Fruit fly (Drosophila melanogaster): ENCODE results near the gene chas.
A peak's percentile ranks its signal among the peaks of the same experiment; 100 is the strongest.

Gene chas

dm6 chrX:17624983-17625401 is 73.5 kb downstream of the chas start (continued):
- TF ChIP-seq Myb (GFP tag; optimal IDR thresholded peaks at IDR 0.05) (peak; percentile 64), B-H2 (GFP tag; optimal IDR thresholded peaks at IDR 0.05) (peak; percentile 57), z (GFP tag; IDR thresholded peaks at IDR 0.05) (no peak), Ada2b (GFP tag; IDR thresholded peaks at IDR 0.05) (peak; percentile 78), pb (GFP tag; optimal IDR thresholded peaks at IDR 0.05) (peak; percentile 88), ham (GFP tag; IDR thresholded peaks at IDR 0.05) (no peak), Scr (GFP tag; IDR thresholded peaks at IDR 0.05; ENCODE audit: partially characterized antibody) (no peak), lbe (GFP tag; optimal IDR thresholded peaks at IDR 0.05) (peak; percentile 82), Dref (GFP tag; IDR thresholded peaks at IDR 0.05) (no peak), CG4328 (GFP tag; optimal IDR thresholded peaks at IDR 0.05) (peak; percentile 88), CG34422 (GFP tag; IDR thresholded peaks at IDR 0.05) (peak; percentile 81; the same call in 2 of the 3 replicates), CG6654 (GFP tag; optimal IDR thresholded peaks at IDR 0.05) (peak; percentile 70), pnt (GFP tag; optimal IDR thresholded peaks at IDR 0.05) (peak; percentile 63), maf-S (GFP tag; optimal IDR thresholded peaks at IDR 0.05) (peak; percentile 72), CG11398 (GFP tag; optimal IDR thresholded peaks at IDR 0.05) (peak; percentile 40), CG6765 (GFP tag; optimal IDR thresholded peaks at IDR 0.05) (peak; percentile 89), CG7372 (GFP tag; IDR thresholded peaks at IDR 0.05) (peak; percentile 93), CG15269 (tag; optimal IDR thresholded peaks at IDR 0.05) (peak; percentile 95), CG9932 (GFP tag; IDR thresholded peaks at IDR 0.05) (peak; percentile 71), pros (GFP tag; optimal IDR thresholded peaks at IDR 0.05) (peak; percentile 6), CG5245 (GFP tag; optimal IDR thresholded peaks at IDR 0.05) (peak; percentile 74), insv (GFP tag; optimal IDR thresholded peaks at IDR 0.05) (peak in 1 of 2 experiments; percentile 37), CG4854 (GFP tag; optimal IDR thresholded peaks at IDR 0.05) (peak; percentile 74), YL-1 (GFP tag; optimal IDR thresholded peaks at IDR 0.05) (peak; percentile 58), CG3995 (GFP tag; optimal IDR thresholded peaks at IDR 0.05) (peak; percentile 70), CG8359 (GFP tag; optimal IDR thresholded peaks at IDR 0.05; ENCODE audit: borderline replicate concordance) (peak; percentile 48), jing (GFP tag; optimal IDR thresholded peaks at IDR 0.05) (peak; percentile 75), GATAe (GFP tag; conservative IDR thresholded peaks at IDR 0.05) (no peak), ems (GFP tag; optimal IDR thresholded peaks at IDR 0.05) (peak; percentile 80), jumu (GFP tag; optimal IDR thresholded peaks at IDR 0.05) (peak; percentile 73), rib (GFP tag; IDR thresholded peaks at IDR 0.05) (peak; percentile 40; the same call in 1 of the 2 replicates), CG16813 (GFP tag; IDR thresholded peaks at IDR 0.05; ENCODE audit: partially characterized antibody) (no peak), CG6272 (GFP tag; IDR thresholded peaks at IDR 0.05) (peak; percentile 53), CG13287 (GFP tag; IDR thresholded peaks at IDR 0.05; ENCODE audit: partially characterized antibody) (no peak), hbn (GFP tag; IDR thresholded peaks at IDR 0.05; ENCODE audit: partially characterized antibody) (no peak), NC2β (GFP tag; optimal IDR thresholded peaks at IDR 0.05) (peak; percentile 55), scrt (GFP tag; optimal IDR thresholded peaks at IDR 0.05) (peak; percentile 75), CG10267 (tag; optimal IDR thresholded peaks at IDR 0.05) (peak; percentile 79), CG6854 (GFP tag; optimal IDR thresholded peaks at IDR 0.05) (peak; percentile 91), Fer2 (tag; optimal IDR thresholded peaks at IDR 0.05) (peak; percentile 74), CG3726 (GFP tag; IDR thresholded peaks at IDR 0.05) (peak; percentile 68; the same call in 1 of the 3 replicates), CG30020 (tag; optimal IDR thresholded peaks at IDR 0.05) (peak; percentile 60), CG12769 (tag; optimal IDR thresholded peaks at IDR 0.05) (peak; percentile 90), CG2889 (GFP tag; IDR thresholded peaks at IDR 0.05) (0 out of 3 replicates have a peak, but pooled peaks have one; percentile 52), Nf-YB (GFP tag; optimal IDR thresholded peaks at IDR 0.05) (peak; percentile 67), pita (GFP tag; optimal IDR thresholded peaks at IDR 0.05) (no peak), lov (optimal IDR thresholded peaks at IDR 0.05) (no peak), lov (GFP tag; IDR thresholded peaks at IDR 0.05) (no peak), wor (GFP tag; IDR thresholded peaks at IDR 0.05) (peak; percentile 50; the same call in 1 of the 2 replicates), Fer1 (GFP tag; optimal IDR thresholded peaks at IDR 0.05) (peak; percentile 95), CG2129 (GFP tag; IDR thresholded peaks at IDR 0.05; ENCODE audit: partially characterized antibody) (no peak)

All from whole organism, embryonic.